Fruit fly (Drosophila melanogaster) whole organism: ENCODE data around the gene CecA2.

Experiments used
- CG8478 ChIP-seq: fragments of >200 bp; optimal IDR thresholded peaks from 2 replicates; lab custom pipeline; 2018; ENCODE audit warnings: inconsistent platforms
- Dll ChIP-seq: fragments of >200 bp; optimal IDR thresholded peaks from 2 replicates; lab custom pipeline; 2017
- pan ChIP-seq: fragments of >200 bp; optimal IDR thresholded peaks from 2 replicates; lab custom pipeline; 2017
- psq ChIP-seq: fragments of >200 bp; optimal IDR thresholded peaks from 2 replicates; lab custom pipeline; 2017

DNA sequence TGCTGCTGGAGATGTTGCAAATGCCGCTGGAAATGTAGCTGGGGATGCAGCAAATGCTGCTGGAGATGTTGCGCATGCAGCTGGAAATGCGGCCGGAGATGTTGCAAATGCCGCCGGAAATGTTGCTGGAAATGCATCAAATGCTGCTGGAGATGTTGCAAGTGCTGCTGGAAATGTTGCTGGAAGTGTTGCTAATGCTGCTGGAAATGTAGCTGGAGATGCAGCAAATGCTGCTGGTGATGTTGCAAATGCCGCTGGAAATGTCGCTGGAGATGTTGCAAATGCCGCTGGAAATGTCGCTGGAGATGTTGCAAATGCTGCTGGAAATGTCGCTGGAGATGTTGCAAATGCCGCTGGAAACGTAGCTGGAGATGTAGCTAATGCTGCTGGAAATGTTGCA lies 40.4 kb downstream of the CecA2 start:
- TF ChIP-seq psq (lab: Kevin White, UChicago) (no peak), CG8478 (no peak), Dll (lab: Kevin White, UChicago) (no peak), pan (no peak)
